ENCODE assay signal across 2 worm cellular contexts in the genomic region with DNA sequence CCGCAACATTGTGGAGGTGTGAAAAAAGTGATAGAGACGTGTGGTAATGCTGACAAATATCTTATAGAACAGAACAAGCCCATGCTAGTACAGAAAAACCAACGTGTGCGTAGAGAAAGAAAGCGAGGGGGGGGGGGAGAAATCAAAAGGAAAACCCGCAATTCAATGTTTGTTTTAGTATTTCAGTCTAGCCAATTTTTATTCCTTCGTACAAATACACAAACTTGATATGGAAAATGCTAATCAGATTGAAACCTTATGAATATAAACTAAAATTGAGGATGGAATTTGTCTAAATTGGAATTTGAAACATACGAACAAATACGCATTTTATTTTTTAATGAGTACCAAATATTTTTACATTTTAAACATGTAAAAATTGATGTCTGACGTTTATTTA.
TF ChIP-seq lines count a peak whose summit lies in the region.

A gene (minus strand): TSS at position 101 of the 400 bp plus-strand sequence.

TF ChIP-seq in whole organism, L1 larva, 84 proteins besides CTCF, POLR2A, EP300 and RAD21:
- TF ChIP-seq irx-1 (tag; optimal IDR thresholded peaks at IDR 0.05; lab: Kevin White, UChicago) (no peak), C16A3.4 (tag; optimal IDR thresholded peaks at IDR 0.05; lab: Kevin White, UChicago) (no peak), nhr-90 (tag; optimal IDR thresholded peaks at IDR 0.05; lab: Kevin White, UChicago; ENCODE audit: poor library complexity) (no peak), ama-1 (optimal IDR thresholded peaks at IDR 0.05; lab: Kevin White, UChicago) (no peak), ceh-90 (tag; optimal IDR thresholded peaks at IDR 0.05; lab: Kevin White, UChicago) (no peak), jun-1 (tag; optimal IDR thresholded peaks at IDR 0.05; lab: Kevin White, UChicago) (no peak), skn-1 (tag; optimal IDR thresholded peaks at IDR 0.05; lab: Kevin White, UChicago) (peak; percentile 44), rnt-1 (tag; optimal IDR thresholded peaks at IDR 0.05; lab: Kevin White, UChicago) (no peak)

TF ChIP-seq in whole organism, L3 larva, 47 proteins besides CTCF, POLR2A, EP300 and RAD21:
- TF ChIP-seq pha-4 (tag; optimal IDR thresholded peaks at IDR 0.05; lab: Kevin White, UChicago) (no peak), ztf-4 (tag; optimal IDR thresholded peaks at IDR 0.05; lab: Kevin White, UChicago) (no peak), elt-2 (tag; optimal IDR thresholded peaks at IDR 0.05; lab: Kevin White, UChicago) (peak; percentile 18)
TF ChIP-seq in whole organism, L3 larva: peak in this region for 1.
